Worm (Caenorhabditis elegans) whole organism, late embryonic: Measurements from ENCODE around the gene C14E2.6.

Experiments
- C08G9.2 ChIP-seq: sonication (generic microtip); optimal IDR thresholded peaks from 2 replicates; lab custom pipeline; 2016; ENCODE audit warnings: mild to moderate bottlenecking, missing genetic modification characterization, moderate library complexity, missing compliant biosample characterization
- T23F11.4 ChIP-seq: fragments of 200-800 bp; sonication (Bioruptor generic); optimal IDR thresholded peaks from 2 replicates; lab custom pipeline; 2018; ENCODE audit warnings: mild to moderate bottlenecking, missing genetic modification characterization, missing compliant biosample characterization
- ama-1 ChIP-seq: fragments of 150-350 bp; optimal IDR thresholded peaks from 2 replicates; lab custom pipeline; 2014
- ceh-14 ChIP-seq: sonication (generic microtip); optimal IDR thresholded peaks from 2 replicates; lab custom pipeline; 2016; ENCODE audit warnings: missing genotype, missing genetic modification characterization, missing compliant biosample characterization
- ceh-19 ChIP-seq: fragments of 200-800 bp; sonication (Bioruptor generic); optimal IDR thresholded peaks from 2 replicates; lab custom pipeline; 2018; ENCODE audit warnings: mild to moderate bottlenecking, missing genetic modification characterization, missing compliant biosample characterization
- ceh-22 ChIP-seq: sonication (generic microtip); optimal IDR thresholded peaks from 2 replicates; lab custom pipeline; 2017; ENCODE audit warnings: missing biosample characterization, missing genetic modification characterization
- ceh-34 ChIP-seq: sonication (generic microtip); optimal IDR thresholded peaks from 2 replicates; lab custom pipeline; 2016; ENCODE audit warnings: mild to moderate bottlenecking, missing genetic modification characterization, missing compliant biosample characterization
- ceh-45 ChIP-seq: fragments of 200-800 bp; sonication (Bioruptor generic); IDR thresholded peaks from 2 replicates; pipeline ENCODE4 v1.3.6; 2022; ENCODE audit warnings: missing genetic modification reagents, missing genetic modification characterization, missing compliant biosample characterization
- ceh-48 ChIP-seq: sonication (generic microtip); optimal IDR thresholded peaks from 2 replicates; lab custom pipeline; 2016; ENCODE audit warnings: missing genetic modification characterization, inconsistent platforms, missing compliant biosample characterization
- che-1 ChIP-seq: sonication (generic microtip); optimal IDR thresholded peaks from 2 replicates; lab custom pipeline; 2016; ENCODE audit warnings: mild to moderate bottlenecking, missing genetic modification characterization, missing compliant biosample characterization
- dmd-4 ChIP-seq: sonication (generic microtip); optimal IDR thresholded peaks from 2 replicates; lab custom pipeline; 2016; ENCODE audit warnings: borderline replicate concordance, missing genetic modification characterization, missing compliant biosample characterization
- dve-1 ChIP-seq: sonication (generic microtip); optimal IDR thresholded peaks from 2 replicates; lab custom pipeline; 2017; ENCODE audit warnings: antibody characterized with exemption, mild to moderate bottlenecking, missing genetic modification characterization, missing compliant biosample characterization
- ets-4 ChIP-seq: sonication (generic microtip); optimal IDR thresholded peaks from 2 replicates; lab custom pipeline; 2016; ENCODE audit warnings: missing genetic modification characterization, missing compliant biosample characterization
- eyg-1 ChIP-seq: sonication (generic microtip); optimal IDR thresholded peaks from 2 replicates; lab custom pipeline; 2016; ENCODE audit warnings: missing genotype, missing genetic modification characterization, missing compliant biosample characterization
- fkh-10 ChIP-seq: fragments of 150-350 bp; optimal IDR thresholded peaks from 2 replicates; lab custom pipeline; 2014; ENCODE audit warnings: missing biosample characterization, missing genetic modification reagents, missing genetic modification characterization
- fkh-6 ChIP-seq: sonication (generic microtip); optimal IDR thresholded peaks from 2 replicates; lab custom pipeline; 2016; ENCODE audit warnings: missing genetic modification characterization, missing compliant biosample characterization
- hlh-15 ChIP-seq: sonication (generic microtip); optimal IDR thresholded peaks from 2 replicates; lab custom pipeline; 2016; ENCODE audit warnings: missing genetic modification characterization, missing compliant biosample characterization
- hlh-30 ChIP-seq: sonication (generic microtip); optimal IDR thresholded peaks from 2 replicates; lab custom pipeline; 2017; ENCODE audit warnings: antibody characterized with exemption, missing genetic modification characterization, missing compliant biosample characterization; ENCODE audit not compliant: insufficient read depth
- hlh-6 ChIP-seq: sonication (generic microtip); optimal IDR thresholded peaks from 2 replicates; lab custom pipeline; 2016; ENCODE audit warnings: missing genotype, missing genetic modification characterization, missing compliant biosample characterization
- hlh-8 ChIP-seq: sonication (generic microtip); optimal IDR thresholded peaks from 2 replicates; lab custom pipeline; 2016; ENCODE audit warnings: missing genotype, missing genetic modification characterization, missing compliant biosample characterization
- lim-6 ChIP-seq: sonication (generic microtip); optimal IDR thresholded peaks from 2 replicates; lab custom pipeline; 2016; ENCODE audit warnings: missing genetic modification characterization, missing compliant biosample characterization
- madf-2 ChIP-seq: sonication (generic microtip); optimal IDR thresholded peaks from 2 replicates; lab custom pipeline; 2017; ENCODE audit warnings: missing genetic modification characterization, missing compliant biosample characterization
- mec-3 ChIP-seq: sonication (generic microtip); optimal IDR thresholded peaks from 2 replicates; lab custom pipeline; 2016; ENCODE audit warnings: borderline replicate concordance, missing genetic modification characterization, missing compliant biosample characterization
- nhr-11 ChIP-seq: fragments of 150-350 bp; optimal IDR thresholded peaks from 2 replicates; lab custom pipeline; 2014; ENCODE audit warnings: missing biosample characterization, missing genetic modification characterization
- nhr-232 ChIP-seq: sonication (generic microtip); optimal IDR thresholded peaks from 2 replicates; lab custom pipeline; 2016; ENCODE audit warnings: missing genetic modification characterization, missing compliant biosample characterization
- npax-4 ChIP-seq: sonication (generic microtip); optimal IDR thresholded peaks from 2 replicates; lab custom pipeline; 2016; ENCODE audit warnings: missing genetic modification characterization, missing compliant biosample characterization
- odd-2 ChIP-seq: sonication (generic microtip); optimal IDR thresholded peaks from 2 replicates; lab custom pipeline; 2017; ENCODE audit warnings: antibody characterized with exemption, mild to moderate bottlenecking, missing genetic modification characterization, missing compliant biosample characterization
- pha-2 ChIP-seq: sonication (generic microtip); optimal IDR thresholded peaks from 2 replicates; lab custom pipeline; 2017; ENCODE audit warnings: mild to moderate bottlenecking, missing genetic modification characterization, missing compliant biosample characterization
- pha-4 ChIP-seq: fragments of 150-350 bp; optimal IDR thresholded peaks from 2 replicates; lab custom pipeline; 2018; ENCODE audit warnings: missing biosample characterization, missing genetic modification reagents, missing genetic modification characterization
- pqm-1 ChIP-seq: sonication (generic microtip); optimal IDR thresholded peaks from 2 replicates; lab custom pipeline; 2016; ENCODE audit warnings: missing genetic modification characterization, missing compliant biosample characterization
- sdc-2 ChIP-seq: sonication (generic microtip); optimal IDR thresholded peaks from 2 replicates; lab custom pipeline; 2016; ENCODE audit warnings: missing genotype, missing genetic modification characterization, missing compliant biosample characterization
- sox-4 ChIP-seq: sonication (generic microtip); optimal IDR thresholded peaks from 2 replicates; lab custom pipeline; 2017; ENCODE audit warnings: mild to moderate bottlenecking, missing genetic modification characterization, inconsistent platforms, missing compliant biosample characterization
- syd-9 ChIP-seq: sonication (generic microtip); optimal IDR thresholded peaks from 2 replicates; lab custom pipeline; 2016; ENCODE audit warnings: mild to moderate bottlenecking, missing genetic modification characterization, moderate library complexity, missing compliant biosample characterization
- tbx-2 ChIP-seq: sonication (generic microtip); optimal IDR thresholded peaks from 2 replicates; lab custom pipeline; 2016; ENCODE audit warnings: missing genetic modification characterization, missing compliant biosample characterization
- tbx-7 ChIP-seq: sonication (generic microtip); optimal IDR thresholded peaks from 2 replicates; lab custom pipeline; 2016; ENCODE audit warnings: missing genotype, missing genetic modification characterization, missing compliant biosample characterization
- unc-42 ChIP-seq: sonication (generic microtip); optimal IDR thresholded peaks from 2 replicates; lab custom pipeline; 2016; ENCODE audit warnings: missing genotype, missing genetic modification characterization, missing compliant biosample characterization
- unc-55 ChIP-seq: sonication (generic microtip); optimal IDR thresholded peaks from 2 replicates; lab custom pipeline; 2017; ENCODE audit warnings: missing biosample characterization, missing genetic modification reagents, missing genetic modification characterization
- unc-86 ChIP-seq: sonication (generic microtip); optimal IDR thresholded peaks from 2 replicates; lab custom pipeline; 2016; ENCODE audit warnings: missing genetic modification characterization, missing compliant biosample characterization
- zip-5 ChIP-seq: sonication (generic microtip); optimal IDR thresholded peaks from 2 replicates; lab custom pipeline; 2016; ENCODE audit warnings: missing genetic modification characterization, missing compliant biosample characterization
- ztf-16 ChIP-seq: sonication (generic microtip); optimal IDR thresholded peaks from 2 replicates; lab custom pipeline; 2017; ENCODE audit warnings: missing genetic modification characterization, missing compliant biosample characterization

C14E2.6 gene

DNA sequence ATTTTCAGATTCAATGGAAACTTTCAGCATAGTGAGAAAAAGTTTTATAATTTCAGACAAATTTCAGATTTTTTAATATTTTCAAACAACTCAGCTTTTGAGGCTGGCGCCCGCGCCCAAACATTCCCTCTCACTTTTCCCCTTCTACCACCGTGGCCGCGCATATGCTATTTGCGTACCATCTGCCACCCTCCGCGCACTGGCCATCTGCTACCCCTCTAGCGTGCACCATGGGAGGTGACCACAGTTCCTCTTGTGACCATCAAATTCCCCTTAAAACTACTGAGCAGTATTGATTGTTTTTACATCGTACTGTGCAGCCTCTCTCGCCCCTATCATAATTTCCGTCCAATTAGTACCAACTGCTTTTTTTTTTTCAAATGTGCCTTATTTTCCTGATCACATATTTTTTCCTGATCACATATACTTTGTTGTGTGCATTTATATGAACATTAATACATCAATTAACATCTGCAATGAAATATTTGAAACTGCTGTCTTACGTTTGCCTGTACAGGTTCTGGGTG is 28.8 kb downstream of the C14E2.6 start, which contains the start of gene C14E2.11:
Gene C14E2.11 (plus strand): TSS at position 477 of the 527 bp plus-strand sequence.
- no peak for TF ChIP-seq ets-4 (tag; lab: Kevin White, UChicago)
- peak; percentile 23 for TF ChIP-seq sdc-2 (tag; lab: Kevin White, UChicago)

DNA sequence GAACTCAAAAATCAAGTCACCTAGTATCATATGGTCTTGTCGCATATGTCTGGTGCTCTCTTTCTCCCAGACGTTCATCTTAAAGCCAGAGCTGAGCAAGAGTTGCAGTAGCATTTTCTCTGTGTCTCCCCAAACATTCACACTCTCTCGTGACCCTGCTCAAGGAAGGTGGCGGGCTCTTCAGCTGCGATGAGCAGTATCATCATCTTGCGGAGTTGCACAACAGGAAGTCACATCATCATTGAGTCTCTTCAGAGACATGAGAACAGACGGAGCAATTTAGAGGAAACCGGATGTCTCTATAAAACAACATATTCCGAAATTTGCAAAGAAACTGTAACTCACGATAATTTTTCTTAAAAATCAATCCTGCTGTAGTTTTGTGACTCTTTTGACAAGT is 31.3 kb downstream of the C14E2.6 start:
- TF ChIP-seq hlh-15 (tag; lab: Kevin White, UChicago) (no peak), sdc-2 (tag; lab: Kevin White, UChicago) (no peak), dmd-4 (tag; lab: Kevin White, UChicago) (no peak), ceh-48 (no peak), C08G9.2 (tag; lab: Kevin White, UChicago) (no peak), ets-4 (tag; lab: Kevin White, UChicago) (no peak), ztf-16 (tag; lab: Kevin White, UChicago) (no peak), tbx-2 (tag; lab: Kevin White, UChicago) (no peak), lim-6 (no peak), pha-2 (tag; lab: Kevin White, UChicago) (no peak), fkh-6 (tag; lab: Kevin White, UChicago) (no peak), dve-1 (tag; lab: Kevin White, UChicago) (no peak), madf-2 (no peak), ceh-34 (tag; lab: Kevin White, UChicago) (no peak), sox-4 (no peak), ceh-14 (tag; lab: Kevin White, UChicago) (no peak), unc-42 (tag; lab: Kevin White, UChicago) (no peak), zip-5 (tag; lab: Kevin White, UChicago) (no peak), ama-1 (no peak)

DNA sequence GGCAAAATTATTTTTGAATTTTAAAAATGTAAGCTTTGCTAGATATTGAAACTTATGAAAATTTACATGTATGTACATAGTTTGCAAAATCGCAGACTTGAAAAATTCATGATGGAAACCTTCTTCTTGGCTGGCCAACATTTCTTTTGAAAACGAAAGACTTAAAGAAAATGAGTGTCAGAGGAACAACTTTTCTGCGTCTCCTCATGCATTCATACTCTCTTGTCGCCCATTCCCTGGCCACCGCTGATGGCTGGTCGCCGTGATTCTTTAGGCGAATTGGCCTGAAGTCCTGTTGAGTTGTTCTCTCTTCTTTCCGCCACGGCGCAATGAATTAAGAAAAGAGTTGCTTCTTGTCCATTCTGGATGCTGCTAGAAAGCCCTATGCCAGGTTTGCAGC is 33.8 kb downstream of the C14E2.6 start:
- TF ChIP-seq tbx-7 (tag; lab: Kevin White, UChicago), result no peak
- no peak for TF ChIP-seq fkh-10 (GFP tag; lab: Kevin White, UChicago)
- TF ChIP-seq eyg-1 (tag; lab: Kevin White, UChicago), result no peak
- no peak for TF ChIP-seq C08G9.2 (tag; lab: Kevin White, UChicago)
- no peak for TF ChIP-seq hlh-6 (tag; lab: Kevin White, UChicago)
- no peak for TF ChIP-seq T23F11.4
- TF ChIP-seq che-1 (tag; lab: Kevin White, UChicago), result no peak
- TF ChIP-seq ceh-45 (GFP tag; lab: Robert Waterston, UW), result no peak
- no peak for TF ChIP-seq mec-3 (tag; lab: Kevin White, UChicago)
- TF ChIP-seq ceh-34 (tag; lab: Kevin White, UChicago), result no peak
- no peak for TF ChIP-seq hlh-8
- no peak for TF ChIP-seq nhr-11 (tag; lab: Kevin White, UChicago)
- TF ChIP-seq odd-2 (tag; lab: Kevin White, UChicago), result no peak
- TF ChIP-seq ama-1, result no peak
- TF ChIP-seq sox-4, result no peak
- no peak for TF ChIP-seq madf-2
- TF ChIP-seq ceh-22 (tag; lab: Kevin White, UChicago), result no peak
- no peak for TF ChIP-seq hlh-30

DNA sequence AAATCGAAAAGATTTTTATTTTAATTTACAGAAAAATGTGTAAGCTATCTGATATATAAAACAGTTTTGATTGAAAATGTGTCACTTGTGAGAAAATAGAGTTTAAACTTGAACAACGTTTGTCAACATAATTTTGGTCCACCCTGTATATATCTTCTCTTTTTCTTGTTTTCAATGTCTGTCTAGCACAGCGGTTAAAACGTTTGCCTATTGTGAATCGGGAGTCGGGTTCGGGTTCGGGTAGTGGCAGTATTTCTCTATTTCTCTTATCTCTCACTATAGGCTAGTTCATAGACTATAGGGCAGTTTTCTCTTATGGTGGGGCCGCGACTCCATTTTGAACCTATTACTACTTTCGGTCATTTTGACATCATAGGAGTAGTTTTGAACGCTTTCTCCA is 38.7 kb downstream of the C14E2.6 start:
- TF ChIP-seq npax-4 (tag; lab: Kevin White, UChicago) (no peak), ets-4 (tag; lab: Kevin White, UChicago) (no peak), pha-4 (tag; lab: Kevin White, UChicago) (no peak), ceh-19 (GFP tag; lab: Kevin White, UChicago) (no peak), ztf-16 (tag; lab: Kevin White, UChicago) (no peak), T23F11.4 (no peak), dve-1 (tag; lab: Kevin White, UChicago) (no peak), fkh-10 (GFP tag; lab: Kevin White, UChicago) (no peak), nhr-11 (tag; lab: Kevin White, UChicago) (no peak), tbx-7 (tag; lab: Kevin White, UChicago) (no peak), nhr-232 (no peak), C08G9.2 (tag; lab: Kevin White, UChicago) (no peak), unc-55 (GFP tag; lab: Kevin White, UChicago) (no peak), hlh-8 (no peak), ceh-45 (GFP tag; lab: Robert Waterston, UW) (no peak), pqm-1 (tag; lab: Kevin White, UChicago) (no peak), unc-86 (tag; lab: Kevin White, UChicago) (no peak), syd-9 (tag; lab: Kevin White, UChicago) (no peak)
- TF ChIP-seq, all 69 proteins: peak for 0
